Worm (Caenorhabditis elegans) whole organism, L3 larva: ENCODE data around the gene gex-2.

Experiments used
- ZK546.5 ChIP-seq: sonication (generic microtip); optimal IDR thresholded peaks from 2 replicates; lab custom pipeline; 2017; ENCODE audit warnings: missing biosample characterization, missing genetic modification characterization
- aly-2 ChIP-seq: fragments of 150-350 bp; optimal IDR thresholded peaks from 2 replicates; lab custom pipeline; 2014; ENCODE audit warnings: missing biosample characterization, missing genetic modification characterization
- elt-1 ChIP-seq: fragments of 150-350 bp; optimal IDR thresholded peaks from 2 replicates; lab custom pipeline; 2014; ENCODE audit warnings: missing biosample characterization, missing genetic modification characterization
- elt-2 ChIP-seq: sonication (generic microtip); optimal IDR thresholded peaks from 2 replicates; lab custom pipeline; 2016; ENCODE audit warnings: missing genetic modification reagents, mild to moderate bottlenecking, missing genetic modification characterization, missing compliant biosample characterization
- elt-3 ChIP-seq, 3 experiments: fragments of 150-350 bp in 1 of 3; sonication (generic microtip) in 2 of 3; optimal IDR thresholded peaks; 2 replicates in 2 of 3; 4 replicates in 1 of 3; lab custom pipeline; 2014 to 2017; ENCODE audit warnings: missing biosample characterization in 3 of 3, missing genetic modification characterization in 3 of 3
- lin-15B ChIP-seq: fragments of 150-350 bp; optimal IDR thresholded peaks from 2 replicates; lab custom pipeline; 2014; ENCODE audit warnings: missing biosample characterization, missing genetic modification characterization
- lin-39 ChIP-seq: fragments of 150-350 bp; optimal IDR thresholded peaks from 2 replicates; lab custom pipeline; 2018; ENCODE audit warnings: missing biosample characterization, missing genetic modification reagents, missing genetic modification characterization
- nhr-11 ChIP-seq: fragments of 150-350 bp; optimal IDR thresholded peaks from 2 replicates; lab custom pipeline; 2014; ENCODE audit warnings: missing biosample characterization, missing genetic modification characterization
- nhr-237 ChIP-seq: fragments of 150-350 bp; optimal IDR thresholded peaks from 2 replicates; lab custom pipeline; 2014; ENCODE audit warnings: missing biosample characterization, missing genetic modification characterization
- nhr-43 ChIP-seq: sonication (generic microtip); optimal IDR thresholded peaks from 2 replicates; lab custom pipeline; 2016; ENCODE audit warnings: mild to moderate bottlenecking, missing genetic modification characterization, missing compliant biosample characterization; ENCODE audit not compliant: poor library complexity, severe bottlenecking
- snpc-4 ChIP-seq: fragments of 150-350 bp; optimal IDR thresholded peaks from 2 replicates; lab custom pipeline; 2014; ENCODE audit warnings: missing biosample characterization, missing genetic modification characterization
- ztf-4 ChIP-seq: fragments of 150-350 bp; optimal IDR thresholded peaks from 2 replicates; lab custom pipeline; 2014; ENCODE audit warnings: missing biosample characterization, missing genetic modification characterization

- no peak for TF ChIP-seq elt-2 (tag; lab: Kevin White, UChicago)
- TF ChIP-seq elt-3 (tag; optimal IDR thresholded peaks at IDR 0.05; lab: Kevin White, UChicago) = no peak
- TF ChIP-seq snpc-4 (tag; lab: Kevin White, UChicago) = no peak
- no peak for TF ChIP-seq elt-1 (tag; lab: Kevin White, UChicago)
- no peak for TF ChIP-seq ZK546.5 (tag; lab: Kevin White, UChicago)
- no peak for TF ChIP-seq nhr-11
- TF ChIP-seq lin-39 (tag; lab: Kevin White, UChicago) = no peak
- no peak for TF ChIP-seq nhr-237 (tag; lab: Kevin White, UChicago)
- TF ChIP-seq aly-2 (tag; lab: Kevin White, UChicago) = no peak
- TF ChIP-seq nhr-43 = no peak
- no peak for TF ChIP-seq lin-15B (tag; lab: Kevin White, UChicago)
- no peak for TF ChIP-seq ztf-4 (tag; lab: Kevin White, UChicago)
Observed at ce11 chrIV:619766-620165, 47.2 kb downstream of the gex-2 start.
